Worm (Caenorhabditis elegans): ENCODE data around the gene ZK792.7.

ZK792.7 gene

ce11 chrIV:11691524-11691923 is 2.7 kb upstream of the ZK792.7 start:
- TF ChIP-seq unc-62 (GFP tag; optimal IDR thresholded peaks at IDR 0.05) (no peak), snpc-4 (tag; optimal IDR thresholded peaks at IDR 0.05) (no peak), gmeb-1 (tag; optimal IDR thresholded peaks at IDR 0.05) (no peak), crh-2 (tag; optimal IDR thresholded peaks at IDR 0.05) (no peak), lin-39 (tag; optimal IDR thresholded peaks at IDR 0.05) (no peak), egl-27 (tag; optimal IDR thresholded peaks at IDR 0.05) (no peak), R02D3.7 (tag; optimal IDR thresholded peaks at IDR 0.05) (no peak), alr-1 (tag; optimal IDR thresholded peaks at IDR 0.05) (no peak), nhr-77 (tag; optimal IDR thresholded peaks at IDR 0.05) (no peak), nhr-11 (tag; optimal IDR thresholded peaks at IDR 0.05) (no peak), nhr-23 (tag; optimal IDR thresholded peaks at IDR 0.05) (no peak)

ce11 chrIV:11692071-11692673 is 2.1 kb upstream of the ZK792.7 start:
- TF ChIP-seq unc-55 (GFP tag; optimal IDR thresholded peaks at IDR 0.05) = no peak
- TF ChIP-seq gmeb-1 (tag; optimal IDR thresholded peaks at IDR 0.05) = peak; percentile 71
- TF ChIP-seq nhr-12 (tag; optimal IDR thresholded peaks at IDR 0.05) = no peak
- TF ChIP-seq nhr-129 (tag; optimal IDR thresholded peaks at IDR 0.05) = peak; percentile 90
- TF ChIP-seq zag-1 (tag; optimal IDR thresholded peaks at IDR 0.05) = no peak
- TF ChIP-seq lin-13 (GFP tag; optimal IDR thresholded peaks at IDR 0.05) = peak; percentile 78
- TF ChIP-seq nhr-6 (tag; optimal IDR thresholded peaks at IDR 0.05) = peak; percentile 15
- peak; percentile 41 to 73 for TF ChIP-seq lsy-2 (tag; optimal IDR thresholded peaks at IDR 0.05)
- TF ChIP-seq snpc-4 (tag; optimal IDR thresholded peaks at IDR 0.05) = peak; percentile 25
- TF ChIP-seq aly-2 (tag; optimal IDR thresholded peaks at IDR 0.05) = no peak
- TF ChIP-seq nhr-237 (tag; optimal IDR thresholded peaks at IDR 0.05) = no peak
- no peak for TF ChIP-seq ama-1 (optimal IDR thresholded peaks at IDR 0.05)
- peak; percentile 51 for TF ChIP-seq sem-4 (tag; optimal IDR thresholded peaks at IDR 0.05)
- peak; percentile 31 for TF ChIP-seq mab-5 (tag; optimal IDR thresholded peaks at IDR 0.05)
- TF ChIP-seq blmp-1 (tag; optimal IDR thresholded peaks at IDR 0.05; ENCODE audit: insufficient read depth) = peak; percentile 81
- TF ChIP-seq nhr-23 (tag; optimal IDR thresholded peaks at IDR 0.05) = no peak
- no peak for TF ChIP-seq mbf-1 (tag; optimal IDR thresholded peaks at IDR 0.05)
- peak in 1 of 2 experiments; percentile 69 for TF ChIP-seq mdl-1 (tag; optimal IDR thresholded peaks at IDR 0.05)
- TF ChIP-seq nhr-10 (tag; optimal IDR thresholded peaks at IDR 0.05) = no peak
- peak; percentile 27 for TF ChIP-seq ztf-4 (tag; optimal IDR thresholded peaks at IDR 0.05)
- TF ChIP-seq nhr-77 (tag; optimal IDR thresholded peaks at IDR 0.05) = no peak
- TF ChIP-seq nhr-25 (tag; optimal IDR thresholded peaks at IDR 0.05) = peak; percentile 77
- peak; percentile 90 for TF ChIP-seq F13H6.1 (tag; optimal IDR thresholded peaks at IDR 0.05)
- no peak for TF ChIP-seq alr-1 (tag; optimal IDR thresholded peaks at IDR 0.05)
- TF ChIP-seq ceh-82 (tag; optimal IDR thresholded peaks at IDR 0.05) = no peak
- peak; percentile 71 for TF ChIP-seq nhr-21 (tag; optimal IDR thresholded peaks at IDR 0.05)
- TF ChIP-seq C34F6.9 (tag; optimal IDR thresholded peaks at IDR 0.05) = peak; percentile 76
- no peak for TF ChIP-seq ztf-11 (tag; optimal IDR thresholded peaks at IDR 0.05)
- TF ChIP-seq ZK546.5 (tag; optimal IDR thresholded peaks at IDR 0.05) = no peak
- TF ChIP-seq elt-3 (tag; optimal IDR thresholded peaks at IDR 0.05) = no peak
- TF ChIP-seq skn-1 (tag; optimal IDR thresholded peaks at IDR 0.05) = no peak
- TF ChIP-seq fos-1 (tag; optimal IDR thresholded peaks at IDR 0.05) = peak; percentile 87
- no peak for TF ChIP-seq R02D3.7 (tag; optimal IDR thresholded peaks at IDR 0.05)
- no peak for TF ChIP-seq peb-1 (tag; optimal IDR thresholded peaks at IDR 0.05)
- TF ChIP-seq sma-3 (GFP tag; optimal IDR thresholded peaks at IDR 0.05) = peak; percentile 80
- no peak for TF ChIP-seq lin-39 (tag; optimal IDR thresholded peaks at IDR 0.05)
- TF ChIP-seq ztf-1 (GFP tag; conservative IDR thresholded peaks at IDR 0.05) = no peak
- TF ChIP-seq dmd-4 (tag; optimal IDR thresholded peaks at IDR 0.05) = no peak
- peak; percentile 66 for TF ChIP-seq sma-9 (GFP tag; optimal IDR thresholded peaks at IDR 0.05)
- TF ChIP-seq sma-9 (tag; optimal IDR thresholded peaks at IDR 0.05) = no peak
- no peak for TF ChIP-seq unc-62 (GFP tag; optimal IDR thresholded peaks at IDR 0.05)
- TF ChIP-seq Y55F3AM.14 (GFP tag; optimal IDR thresholded peaks at IDR 0.05) = peak; percentile 85
- peak; percentile 45 for TF ChIP-seq egl-27 (tag; optimal IDR thresholded peaks at IDR 0.05)
- TF ChIP-seq elt-1 (tag; optimal IDR thresholded peaks at IDR 0.05) = no peak
- peak; percentile 48 for TF ChIP-seq lin-11 (tag; optimal IDR thresholded peaks at IDR 0.05)
- TF ChIP-seq unc-39 (tag; optimal IDR thresholded peaks at IDR 0.05) = no peak
- peak; percentile 85 for TF ChIP-seq crh-2 (tag; optimal IDR thresholded peaks at IDR 0.05)
- TF ChIP-seq ceh-16 (tag; optimal IDR thresholded peaks at IDR 0.05) = peak; percentile 42
- TF ChIP-seq nhr-11 (tag; optimal IDR thresholded peaks at IDR 0.05) = no peak
